Fruit fly (Drosophila melanogaster): ENCODE measurements around the gene CG14711.

CG14711 gene

DNA sequence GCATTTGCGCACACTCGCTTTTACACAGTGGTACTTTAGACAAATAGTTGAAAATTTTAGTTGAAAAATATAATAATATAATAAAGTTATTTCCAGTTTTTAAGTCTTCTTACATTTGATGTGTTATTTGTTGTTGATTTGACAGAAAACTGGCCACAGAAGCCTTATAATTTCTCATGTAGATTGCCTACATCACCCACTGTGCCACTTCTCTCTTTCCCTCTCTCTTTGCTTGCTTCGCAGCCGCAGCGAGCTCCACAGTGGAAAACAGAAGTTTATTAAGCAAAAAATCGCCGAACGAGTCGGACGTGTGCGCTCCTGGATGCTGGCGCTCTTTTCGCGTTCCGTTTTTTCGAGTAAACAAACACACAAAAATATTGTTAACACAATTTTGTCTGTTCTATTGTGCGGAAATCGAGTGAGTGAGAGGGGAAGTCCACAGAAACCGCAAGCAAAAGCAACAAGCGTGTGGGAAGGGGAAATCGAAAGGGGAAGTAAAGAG, 32.8 kb downstream of the CG14711 start, which contains the start of gene CG42327:
CG42327 (plus strand) TSS at position 277 of the 502 bp plus-strand sequence.
- peak; percentile 80 for TF ChIP-seq CG11617 (GFP tag; optimal IDR thresholded peaks at IDR 0.05)
- peak; percentile 25 for TF ChIP-seq Crg-1 (GFP tag; optimal IDR thresholded peaks at IDR 0.05)
- TF ChIP-seq Hr96 (GFP tag; optimal IDR thresholded peaks at IDR 0.05) = peak; percentile 31
- TF ChIP-seq CG7045 (GFP tag; optimal IDR thresholded peaks at IDR 0.05) = peak; percentile 47
- TF ChIP-seq CG12768 (GFP tag; optimal IDR thresholded peaks at IDR 0.05) = peak; percentile 30
- peak; percentile 64 for TF ChIP-seq Mnt (GFP tag; optimal IDR thresholded peaks at IDR 0.05)
- TF ChIP-seq toe (GFP tag; optimal IDR thresholded peaks at IDR 0.05) = peak; percentile 25
- TF ChIP-seq bab1 (GFP tag; optimal IDR thresholded peaks at IDR 0.05) = peak; percentile 87
- peak; percentile 83 for TF ChIP-seq CG7101 (tag; optimal IDR thresholded peaks at IDR 0.05)
- peak; percentile 56 for TF ChIP-seq cic (GFP tag; optimal IDR thresholded peaks at IDR 0.05)
- TF ChIP-seq Clk (GFP tag; optimal IDR thresholded peaks at IDR 0.05) = no peak
- no peak for TF ChIP-seq ovo (GFP tag; optimal IDR thresholded peaks at IDR 0.05)
- TF ChIP-seq tj (GFP tag; optimal IDR thresholded peaks at IDR 0.05) = no peak
- TF ChIP-seq CG1620 (GFP tag; optimal IDR thresholded peaks at IDR 0.05) = no peak
- peak; percentile 99 for TF ChIP-seq pad (GFP tag; optimal IDR thresholded peaks at IDR 0.05)
- peak; percentile 69 for TF ChIP-seq CG14711 (tag; optimal IDR thresholded peaks at IDR 0.05)
- no peak for TF ChIP-seq cnc (optimal IDR thresholded peaks at IDR 0.05)
- TF ChIP-seq CG33017 (tag; optimal IDR thresholded peaks at IDR 0.05) = peak; percentile 71
- no peak for TF ChIP-seq CG5204 (GFP tag; optimal IDR thresholded peaks at IDR 0.05)
- no peak for TF ChIP-seq kay (GFP tag; ENCODE audit: borderline replicate concordance)

dm6 chr3R:11656614-11657216, 33.6 kb downstream of the CG14711 start:
- TF ChIP-seq toe (GFP tag; optimal IDR thresholded peaks at IDR 0.05) = peak; percentile 11
- peak; percentile 56 for TF ChIP-seq Crg-1 (GFP tag; optimal IDR thresholded peaks at IDR 0.05)
- TF ChIP-seq CG7045 (GFP tag; optimal IDR thresholded peaks at IDR 0.05) = peak; percentile 71
- no peak for TF ChIP-seq cnc (optimal IDR thresholded peaks at IDR 0.05)
- TF ChIP-seq bab1 (GFP tag; optimal IDR thresholded peaks at IDR 0.05) = peak; percentile 97
- peak; percentile 68 for TF ChIP-seq CG5204 (GFP tag; optimal IDR thresholded peaks at IDR 0.05)
- peak; percentile 88 for TF ChIP-seq CG14711 (tag; optimal IDR thresholded peaks at IDR 0.05)
- TF ChIP-seq cic (GFP tag; optimal IDR thresholded peaks at IDR 0.05) = no peak
- TF ChIP-seq CG12768 (GFP tag; optimal IDR thresholded peaks at IDR 0.05) = peak; percentile 71
- peak; percentile 41 for TF ChIP-seq tj (GFP tag; optimal IDR thresholded peaks at IDR 0.05)
- TF ChIP-seq CG11617 (GFP tag; optimal IDR thresholded peaks at IDR 0.05) = peak; percentile 60
- peak; percentile 79 for TF ChIP-seq kay (GFP tag; ENCODE audit: borderline replicate concordance)
- no peak for TF ChIP-seq pad (GFP tag; optimal IDR thresholded peaks at IDR 0.05)
- peak; percentile 48 for TF ChIP-seq Clk (GFP tag; optimal IDR thresholded peaks at IDR 0.05)
- TF ChIP-seq CG1620 (GFP tag; optimal IDR thresholded peaks at IDR 0.05) = peak; percentile 61
- peak; percentile 92 for TF ChIP-seq CG7101 (tag; optimal IDR thresholded peaks at IDR 0.05)
- TF ChIP-seq ovo (GFP tag; optimal IDR thresholded peaks at IDR 0.05) = no peak
- peak; percentile 46 for TF ChIP-seq Mnt (GFP tag; optimal IDR thresholded peaks at IDR 0.05)
- TF ChIP-seq Hr96 (GFP tag; optimal IDR thresholded peaks at IDR 0.05) = peak; percentile 67
- peak; percentile 91 for TF ChIP-seq CG33017 (tag; optimal IDR thresholded peaks at IDR 0.05)

DNA sequence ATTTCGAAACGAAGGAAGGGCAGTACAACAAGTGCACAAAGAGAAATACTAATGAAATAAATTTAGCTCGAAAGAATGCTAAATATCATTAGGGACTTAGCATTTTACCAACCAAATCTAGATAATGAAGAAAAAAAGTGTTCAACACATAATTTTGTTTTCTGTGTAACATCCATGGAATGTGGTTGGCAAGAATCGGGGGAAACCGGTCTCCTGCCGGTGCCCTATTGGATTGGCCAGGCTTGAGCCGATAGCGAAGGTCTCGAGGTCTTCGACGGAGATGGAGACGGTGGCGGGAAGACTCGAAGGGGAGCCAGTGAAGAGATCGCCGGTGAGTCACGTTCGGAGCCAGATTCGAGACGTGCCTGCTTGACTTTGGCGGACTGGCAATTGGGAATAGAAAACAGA, 34.7 kb downstream of the CG14711 start:
- TF ChIP-seq CG12768 (GFP tag; optimal IDR thresholded peaks at IDR 0.05) (no peak), Clk (GFP tag; optimal IDR thresholded peaks at IDR 0.05) (no peak), CG7101 (tag; optimal IDR thresholded peaks at IDR 0.05) (no peak), Crg-1 (GFP tag; optimal IDR thresholded peaks at IDR 0.05) (no peak), ovo (GFP tag; optimal IDR thresholded peaks at IDR 0.05) (no peak), CG11617 (GFP tag; optimal IDR thresholded peaks at IDR 0.05) (no peak), Mnt (GFP tag; optimal IDR thresholded peaks at IDR 0.05) (no peak), CG7045 (GFP tag; optimal IDR thresholded peaks at IDR 0.05) (no peak), tj (GFP tag; optimal IDR thresholded peaks at IDR 0.05) (no peak), CG14711 (tag; optimal IDR thresholded peaks at IDR 0.05) (no peak), Hr96 (GFP tag; optimal IDR thresholded peaks at IDR 0.05) (no peak)

DNA sequence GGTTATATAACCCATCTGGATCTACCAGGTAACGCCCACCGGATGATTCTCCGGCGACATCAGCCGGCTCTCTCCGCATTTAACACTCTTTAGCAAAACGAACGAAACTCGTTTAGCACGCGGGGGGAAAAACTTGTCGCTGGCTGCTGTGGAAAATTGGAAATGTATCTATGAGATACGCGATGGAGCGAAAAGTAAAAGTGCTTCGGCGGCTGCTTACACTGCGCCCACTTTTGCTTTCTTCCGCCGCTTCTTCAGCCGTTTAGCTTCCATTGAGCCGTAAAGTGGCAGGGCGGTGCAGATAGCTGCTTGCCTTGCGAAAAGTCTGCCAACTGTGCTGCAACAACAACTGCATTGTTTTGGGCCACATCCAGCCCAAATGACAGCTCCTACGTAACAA, 38.0 kb downstream of the CG14711 start:
- TF ChIP-seq ovo (GFP tag; optimal IDR thresholded peaks at IDR 0.05) (no peak), tj (GFP tag; optimal IDR thresholded peaks at IDR 0.05) (peak; percentile 28)

- no peak for TF ChIP-seq CG12768 (GFP tag; optimal IDR thresholded peaks at IDR 0.05)
- TF ChIP-seq tj (GFP tag; optimal IDR thresholded peaks at IDR 0.05) = no peak
- TF ChIP-seq CG33017 (tag; optimal IDR thresholded peaks at IDR 0.05) = no peak
- no peak for TF ChIP-seq cnc (optimal IDR thresholded peaks at IDR 0.05)
- TF ChIP-seq CG7101 (tag; optimal IDR thresholded peaks at IDR 0.05) = no peak
- peak; percentile 77 for TF ChIP-seq bab1 (GFP tag; optimal IDR thresholded peaks at IDR 0.05)
Observed at dm6 chr3R:11661712-11662111, 38.6 kb downstream of the CG14711 start.

DNA sequence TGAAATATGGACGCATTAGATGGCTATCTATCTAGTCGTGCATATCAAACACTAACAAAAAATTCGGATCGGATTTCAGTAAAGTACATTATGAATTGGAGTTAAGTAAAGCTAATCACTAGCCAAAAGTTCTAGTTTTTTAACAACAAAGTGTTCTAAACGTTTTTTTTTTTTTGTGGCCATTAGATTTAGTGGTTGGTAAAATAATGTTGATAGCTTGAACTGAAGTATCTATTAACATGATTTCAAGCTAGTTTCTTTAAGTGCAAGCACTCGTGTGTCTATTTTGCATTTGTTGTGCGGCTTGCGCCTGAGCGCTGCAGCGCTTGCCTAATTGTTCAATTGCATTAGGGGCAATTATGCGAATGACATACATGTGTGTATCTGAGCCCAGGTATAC, 39.5 kb downstream of the CG14711 start:
- TF ChIP-seq CG14711 (tag; optimal IDR thresholded peaks at IDR 0.05) (no peak), ovo (GFP tag; optimal IDR thresholded peaks at IDR 0.05) (no peak), Mnt (GFP tag; optimal IDR thresholded peaks at IDR 0.05) (no peak), CG33017 (tag; optimal IDR thresholded peaks at IDR 0.05) (no peak), CG1620 (GFP tag; optimal IDR thresholded peaks at IDR 0.05) (no peak), Crg-1 (GFP tag; optimal IDR thresholded peaks at IDR 0.05) (no peak), kay (GFP tag; ENCODE audit: borderline replicate concordance) (no peak), CG12768 (GFP tag; optimal IDR thresholded peaks at IDR 0.05) (no peak), tj (GFP tag; optimal IDR thresholded peaks at IDR 0.05) (no peak), Hr96 (GFP tag; optimal IDR thresholded peaks at IDR 0.05) (no peak), pad (GFP tag; optimal IDR thresholded peaks at IDR 0.05) (no peak), CG5204 (GFP tag; optimal IDR thresholded peaks at IDR 0.05) (no peak), toe (GFP tag; optimal IDR thresholded peaks at IDR 0.05) (no peak), bab1 (GFP tag; optimal IDR thresholded peaks at IDR 0.05) (no peak)
